Fruit fly (Drosophila melanogaster): ENCODE data around the gene CG4161.

DNA sequence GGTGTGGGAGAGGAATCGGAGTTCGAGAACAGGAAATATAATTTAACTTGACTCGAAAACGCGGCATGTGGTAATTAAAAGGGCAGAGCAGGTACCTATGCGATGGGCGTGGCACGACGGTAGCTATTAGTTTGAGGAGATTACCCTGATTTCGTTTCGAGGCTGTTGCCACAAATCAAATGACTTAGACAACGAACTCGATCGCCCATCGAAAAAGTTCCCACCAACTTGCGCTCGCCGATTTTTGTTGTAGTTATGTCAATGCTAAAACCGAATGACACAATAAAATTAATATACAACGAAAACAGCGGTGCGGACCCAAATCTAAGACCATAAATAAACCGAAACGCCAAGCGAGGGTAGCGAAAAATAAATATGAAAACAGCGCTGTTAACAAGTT is 26.1 kb upstream of the CG4161 start:
- TF ChIP-seq EcR (GFP tag; optimal IDR thresholded peaks at IDR 0.05) (no peak), Dll (optimal IDR thresholded peaks at IDR 0.05) (no peak), psq (optimal IDR thresholded peaks at IDR 0.05) (no peak), pan (optimal IDR thresholded peaks at IDR 0.05) (no peak)

All from whole organism.